Worm (Caenorhabditis elegans) whole organism, L2 larva: Measurements from ENCODE around the gene F58F9.1.

Experiments
- aly-2 ChIP-seq: fragments of 150-350 bp; optimal IDR thresholded peaks from 2 replicates; lab custom pipeline; 2014; ENCODE audit warnings: missing biosample characterization, missing genetic modification characterization
- ama-1 ChIP-seq: fragments of 150-350 bp; optimal IDR thresholded peaks from 2 replicates; lab custom pipeline; 2018; ENCODE audit warnings: inconsistent platforms
- fos-1 ChIP-seq: fragments of 150-350 bp; optimal IDR thresholded peaks from 2 replicates; lab custom pipeline; 2014; ENCODE audit warnings: missing biosample characterization, missing genetic modification characterization
- lin-11 ChIP-seq: fragments of 150-350 bp; sonication (generic microtip); optimal IDR thresholded peaks from 2 replicates; lab custom pipeline; 2014; ENCODE audit warnings: missing biosample characterization, missing genetic modification characterization, inconsistent platforms, mixed read lengths
- lin-13 ChIP-seq: fragments of 150-350 bp; optimal IDR thresholded peaks from 2 replicates; lab custom pipeline; 2014; ENCODE audit warnings: missing biosample characterization, missing genetic modification reagents, missing genetic modification characterization
- mdl-1 ChIP-seq, 2 experiments: fragments of 150-350 bp in 1 of 2; sonication (generic microtip) in 1 of 2; optimal IDR thresholded peaks; 2 replicates each; lab custom pipeline; 2017; ENCODE audit warnings: missing biosample characterization in 2 of 2, missing genetic modification characterization in 2 of 2
- nhr-21 ChIP-seq: fragments of 150-350 bp; optimal IDR thresholded peaks from 2 replicates; lab custom pipeline; 2014; ENCODE audit warnings: missing biosample characterization, missing genetic modification characterization
- nhr-25 ChIP-seq: fragments of 150-350 bp; sonication (generic microtip); optimal IDR thresholded peaks from 3 replicates; lab custom pipeline; 2014; ENCODE audit warnings: missing biosample characterization, missing genetic modification characterization
- sem-4 ChIP-seq: fragments of 150-350 bp; optimal IDR thresholded peaks from 2 replicates; lab custom pipeline; 2014; ENCODE audit warnings: missing biosample characterization, missing genetic modification reagents, missing genetic modification characterization
- snpc-4 ChIP-seq: fragments of 150-350 bp; optimal IDR thresholded peaks from 2 replicates; lab custom pipeline; 2014; ENCODE audit warnings: missing biosample characterization, missing genetic modification characterization
- unc-39 ChIP-seq: fragments of 150-350 bp; optimal IDR thresholded peaks from 2 replicates; lab custom pipeline; 2014; ENCODE audit warnings: missing biosample characterization, missing genetic modification characterization
- unc-62 ChIP-seq: fragments of 150-350 bp; optimal IDR thresholded peaks from 2 replicates; lab custom pipeline; 2014; ENCODE audit warnings: missing biosample characterization, missing genetic modification reagents, missing genetic modification characterization

DNA sequence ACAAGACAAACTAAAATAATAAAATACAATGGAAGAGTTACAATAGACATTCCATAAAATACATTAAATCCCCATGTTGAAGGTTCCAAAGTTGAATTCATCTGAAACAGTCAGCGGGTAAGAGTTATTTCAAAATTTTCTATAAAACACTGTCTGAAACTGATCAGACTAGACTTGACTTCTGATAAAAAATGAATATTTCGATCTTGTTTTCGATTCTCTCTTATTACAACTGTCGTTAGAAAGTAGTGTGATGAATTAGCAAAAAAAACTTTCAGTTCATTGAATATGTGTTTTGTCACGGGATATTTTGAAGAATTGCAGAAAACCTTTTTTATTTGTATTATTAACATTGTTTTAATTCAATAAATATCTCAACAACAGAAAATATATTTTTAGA lies 52.1 kb downstream of the F58F9.1 start, which contains the start of gene srv-26:
- TF ChIP-seq lin-11 (tag; lab: Kevin White, UChicago) (no peak), mdl-1 (tag; optimal IDR thresholded peaks at IDR 0.05; lab: Kevin White, UChicago) (no peak), ama-1 (lab: Kevin White, UChicago) (no peak), unc-62 (GFP tag; lab: Kevin White, UChicago) (no peak), nhr-25 (tag; lab: Kevin White, UChicago) (no peak), nhr-21 (tag; lab: Kevin White, UChicago) (no peak), sem-4 (tag; lab: Kevin White, UChicago) (no peak), snpc-4 (no peak), aly-2 (tag; lab: Kevin White, UChicago) (no peak), unc-39 (tag; lab: Kevin White, UChicago) (no peak), lin-13 (no peak), fos-1 (tag; lab: Kevin White, UChicago) (no peak)
